Fruit fly (Drosophila melanogaster): ENCODE results near the gene LManIII.

Gene LManIII

dm6 chr2L:8768660-8769138 is at the start of gene LManIII:
Gene LManIII (minus strand): TSS chr2L:8768710.
- TF ChIP-seq insv (optimal IDR thresholded peaks at IDR 0.05), result no peak
- TF ChIP-seq Myc (optimal IDR thresholded peaks at IDR 0.05), result no peak
- TF ChIP-seq Sin3A (optimal IDR thresholded peaks at IDR 0.05), result no peak
- TF ChIP-seq psq (optimal IDR thresholded peaks at IDR 0.05), result no peak
- no peak for TF ChIP-seq ttk (optimal IDR thresholded peaks at IDR 0.05)
- TF ChIP-seq h (optimal IDR thresholded peaks at IDR 0.05), result no peak

dm6 chr2L:8817343-8817742 is 48.8 kb upstream of the LManIII start:
- TF ChIP-seq Myc (optimal IDR thresholded peaks at IDR 0.05) (no peak), ttk (optimal IDR thresholded peaks at IDR 0.05) (no peak), insv (optimal IDR thresholded peaks at IDR 0.05) (no peak), Sin3A (optimal IDR thresholded peaks at IDR 0.05) (no peak), h (optimal IDR thresholded peaks at IDR 0.05) (no peak), psq (optimal IDR thresholded peaks at IDR 0.05) (no peak)

dm6 chr2L:8809812-8810211 is 41.3 kb upstream of the LManIII start:
- no peak for TF ChIP-seq ttk (optimal IDR thresholded peaks at IDR 0.05)
- TF ChIP-seq Myc (optimal IDR thresholded peaks at IDR 0.05), result no peak
- no peak for TF ChIP-seq Sin3A (optimal IDR thresholded peaks at IDR 0.05)
- TF ChIP-seq h (optimal IDR thresholded peaks at IDR 0.05), result no peak
- TF ChIP-seq insv (optimal IDR thresholded peaks at IDR 0.05), result no peak
- TF ChIP-seq psq (optimal IDR thresholded peaks at IDR 0.05), result no peak

- TF ChIP-seq h (optimal IDR thresholded peaks at IDR 0.05), result no peak
- no peak for TF ChIP-seq ttk (optimal IDR thresholded peaks at IDR 0.05)
- TF ChIP-seq insv (optimal IDR thresholded peaks at IDR 0.05), result no peak
- TF ChIP-seq psq (optimal IDR thresholded peaks at IDR 0.05), result no peak
- no peak for TF ChIP-seq Myc (optimal IDR thresholded peaks at IDR 0.05)
- no peak for TF ChIP-seq Sin3A (optimal IDR thresholded peaks at IDR 0.05)
Measured at dm6 chr2L:8804128-8804527, 35.6 kb upstream of the LManIII start.

dm6 chr2L:8799009-8799408 is 30.5 kb upstream of the LManIII start:
- no peak for TF ChIP-seq ttk (optimal IDR thresholded peaks at IDR 0.05)
- no peak for TF ChIP-seq psq (optimal IDR thresholded peaks at IDR 0.05)
- TF ChIP-seq insv (optimal IDR thresholded peaks at IDR 0.05), result no peak
- no peak for TF ChIP-seq h (optimal IDR thresholded peaks at IDR 0.05)
- no peak for TF ChIP-seq Sin3A (optimal IDR thresholded peaks at IDR 0.05)
- no peak for TF ChIP-seq Myc (optimal IDR thresholded peaks at IDR 0.05)

dm6 chr2L:8794151-8794550 is 25.6 kb upstream of the LManIII start:
- no peak for TF ChIP-seq insv (optimal IDR thresholded peaks at IDR 0.05)
- TF ChIP-seq h (optimal IDR thresholded peaks at IDR 0.05), result no peak
- TF ChIP-seq Sin3A (optimal IDR thresholded peaks at IDR 0.05), result no peak
- no peak for TF ChIP-seq Myc (optimal IDR thresholded peaks at IDR 0.05)
- TF ChIP-seq ttk (optimal IDR thresholded peaks at IDR 0.05), result no peak
- no peak for TF ChIP-seq psq (optimal IDR thresholded peaks at IDR 0.05)

- no peak for TF ChIP-seq psq (optimal IDR thresholded peaks at IDR 0.05)
- TF ChIP-seq Sin3A (optimal IDR thresholded peaks at IDR 0.05), result no peak
- no peak for TF ChIP-seq Myc (optimal IDR thresholded peaks at IDR 0.05)
- TF ChIP-seq insv (optimal IDR thresholded peaks at IDR 0.05), result no peak
- TF ChIP-seq h (optimal IDR thresholded peaks at IDR 0.05), result no peak
- no peak for TF ChIP-seq ttk (optimal IDR thresholded peaks at IDR 0.05)
Measured at dm6 chr2L:8791703-8792102, 23.2 kb upstream of the LManIII start.

- TF ChIP-seq h (optimal IDR thresholded peaks at IDR 0.05) (no peak), insv (optimal IDR thresholded peaks at IDR 0.05) (no peak), psq (optimal IDR thresholded peaks at IDR 0.05) (no peak), Sin3A (optimal IDR thresholded peaks at IDR 0.05) (no peak), Myc (optimal IDR thresholded peaks at IDR 0.05) (no peak), ttk (optimal IDR thresholded peaks at IDR 0.05) (no peak)
Measured at dm6 chr2L:8787575-8787974, 19.1 kb upstream of the LManIII start.

- TF ChIP-seq Myc (optimal IDR thresholded peaks at IDR 0.05) (no peak), insv (optimal IDR thresholded peaks at IDR 0.05) (no peak), h (optimal IDR thresholded peaks at IDR 0.05) (no peak)
Measured at dm6 chr2L:8784731-8785130, 16.2 kb upstream of the LManIII start.

dm6 chr2L:8782400-8782799 is 13.9 kb upstream of the LManIII start, which contains the start of gene CG42710:
Gene CG42710 (minus strand): TSS chr2L:8782500.
- TF ChIP-seq h (optimal IDR thresholded peaks at IDR 0.05) (no peak), ttk (optimal IDR thresholded peaks at IDR 0.05) (no peak), Sin3A (optimal IDR thresholded peaks at IDR 0.05) (no peak), insv (optimal IDR thresholded peaks at IDR 0.05) (no peak), psq (optimal IDR thresholded peaks at IDR 0.05) (no peak), Myc (optimal IDR thresholded peaks at IDR 0.05) (no peak)

dm6 chr2L:8781152-8781551 is 12.6 kb upstream of the LManIII start, which contains the start of gene LManVI:
Gene LManVI (minus strand): TSS chr2L:8781252.
- no peak for TF ChIP-seq h (optimal IDR thresholded peaks at IDR 0.05)
- TF ChIP-seq Myc (optimal IDR thresholded peaks at IDR 0.05), result no peak
- no peak for TF ChIP-seq Sin3A (optimal IDR thresholded peaks at IDR 0.05)

- TF ChIP-seq ttk (optimal IDR thresholded peaks at IDR 0.05) (no peak), Sin3A (optimal IDR thresholded peaks at IDR 0.05) (no peak), h (optimal IDR thresholded peaks at IDR 0.05) (no peak), psq (optimal IDR thresholded peaks at IDR 0.05) (no peak), Myc (optimal IDR thresholded peaks at IDR 0.05) (no peak), insv (optimal IDR thresholded peaks at IDR 0.05) (no peak)
Measured at dm6 chr2L:8776163-8776562, 7.7 kb upstream of the LManIII start, which contains the start of gene LManV. Gene LManV (minus strand): TSS chr2L:8776263.

- TF ChIP-seq insv (optimal IDR thresholded peaks at IDR 0.05) (no peak), h (optimal IDR thresholded peaks at IDR 0.05) (no peak), Sin3A (optimal IDR thresholded peaks at IDR 0.05) (no peak), Myc (optimal IDR thresholded peaks at IDR 0.05) (no peak), psq (optimal IDR thresholded peaks at IDR 0.05) (no peak), ttk (optimal IDR thresholded peaks at IDR 0.05) (no peak)
Measured at dm6 chr2L:8772244-8772643, 3.7 kb upstream of the LManIII start, which contains the start of gene LManIV. Gene LManIV (minus strand): TSS chr2L:8772344.
